Fruit fly (Drosophila melanogaster): ENCODE results near the gene Sos.

Gene Sos

dm6 chr2L:13837579-13837978, 24.0 kb downstream of the Sos start (continued):
- TF ChIP-seq CG7963 (GFP tag; IDR thresholded peaks at IDR 0.05; ENCODE audit: partially characterized antibody) = no peak
- peak; percentile 48; the same call in 1 of the 2 replicates for TF ChIP-seq Adf1 (GFP tag; IDR thresholded peaks at IDR 0.05)
- TF ChIP-seq CG13894 (tag; optimal IDR thresholded peaks at IDR 0.05) = peak; percentile 25
- peak; percentile 2 for TF ChIP-seq CG10543 (GFP tag; optimal IDR thresholded peaks at IDR 0.05)
- TF ChIP-seq CG4360 (GFP tag; IDR thresholded peaks at IDR 0.05) = 0 out of 2 replicates have a peak, but pooled peaks have one; percentile 18
- TF ChIP-seq gce (GFP tag; IDR thresholded peaks at IDR 0.05) = no peak
- peak; percentile 72 for TF ChIP-seq sd (tag; optimal IDR thresholded peaks at IDR 0.05)
- peak; percentile 4 for TF ChIP-seq Med (GFP tag)
- peak; percentile 45 for TF ChIP-seq lbe (GFP tag; optimal IDR thresholded peaks at IDR 0.05)
- TF ChIP-seq Mad (GFP tag; optimal IDR thresholded peaks at IDR 0.05) = no peak
- no peak for TF ChIP-seq CG13123 (GFP tag; optimal IDR thresholded peaks at IDR 0.05)
- peak; percentile 92; the same call in 2 of the 3 replicates for TF ChIP-seq CG6175 (GFP tag; IDR thresholded peaks at IDR 0.05)
- peak; percentile 16 for TF ChIP-seq corto (GFP tag; optimal IDR thresholded peaks at IDR 0.05)
- TF ChIP-seq kni (GFP tag; optimal IDR thresholded peaks at IDR 0.05) = peak; percentile 48
- TF ChIP-seq Fer2 (tag; optimal IDR thresholded peaks at IDR 0.05) = no peak
- peak; percentile 41 for TF ChIP-seq Elba2 (GFP tag; optimal IDR thresholded peaks at IDR 0.05)

DNA sequence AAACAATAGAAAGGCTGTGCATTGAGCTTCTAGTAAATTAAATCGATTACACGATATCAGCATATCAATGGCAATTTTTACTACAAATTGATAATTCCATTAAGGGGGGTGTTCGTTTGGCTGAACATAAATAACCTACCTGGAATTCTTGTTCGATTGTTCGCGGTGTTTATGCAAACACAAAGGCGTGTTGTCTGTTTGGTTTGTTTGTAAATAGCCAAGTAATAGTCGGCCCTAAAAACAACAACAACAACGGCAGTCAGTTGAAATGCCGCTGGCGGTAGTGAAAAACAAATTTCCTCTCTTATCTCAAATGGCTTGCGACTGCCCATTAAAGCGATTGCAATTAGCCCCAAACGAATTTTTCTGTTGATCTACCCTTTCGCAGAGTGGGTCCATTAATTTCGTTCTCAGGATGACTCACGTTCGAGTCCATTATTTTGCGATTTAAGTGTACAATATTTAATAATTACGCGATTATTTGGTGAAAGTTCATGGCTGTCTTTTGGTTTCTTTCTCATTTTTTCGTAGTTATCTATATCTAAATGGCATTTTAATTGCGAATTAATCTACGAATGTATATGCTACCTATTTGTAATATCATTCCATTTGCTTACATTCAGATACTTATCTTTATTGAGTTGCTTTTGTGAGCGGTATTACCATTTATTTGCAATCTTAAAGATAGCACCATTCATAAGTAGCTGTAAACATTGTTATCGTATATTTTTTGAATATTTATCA, 25.2 kb downstream of the Sos start:
- peak; percentile 78 for TF ChIP-seq CG4360 (GFP tag; IDR thresholded peaks at IDR 0.05)
- peak; percentile 19; the same call in 1 of the 2 replicates for TF ChIP-seq CG14441 (GFP tag; IDR thresholded peaks at IDR 0.05)
- peak; percentile 12 for TF ChIP-seq CG30403 (GFP tag; optimal IDR thresholded peaks at IDR 0.05)
- TF ChIP-seq gem (tag; optimal IDR thresholded peaks at IDR 0.05) = peak; percentile 42
- TF ChIP-seq Xbp1 (GFP tag; optimal IDR thresholded peaks at IDR 0.05) = peak; percentile 2
- TF ChIP-seq ci (GFP tag; IDR thresholded peaks at IDR 0.05) = 0 out of 3 replicates have a peak, but pooled peaks have one; percentile 24
- TF ChIP-seq tll (GFP tag; optimal IDR thresholded peaks at IDR 0.05) = peak in 1 of 2 experiments; percentile 35
- TF ChIP-seq CrebB (tag; optimal IDR thresholded peaks at IDR 0.05) = no peak
- TF ChIP-seq Dfd (GFP tag; optimal IDR thresholded peaks at IDR 0.05) = no peak
- TF ChIP-seq trh (GFP tag; optimal IDR thresholded peaks at IDR 0.05) = no peak
- TF ChIP-seq CG9727 (GFP tag; optimal IDR thresholded peaks at IDR 0.05) = peak; percentile 33
- TF ChIP-seq Chrac-16 (GFP tag; optimal IDR thresholded peaks at IDR 0.05) = no peak
- peak; percentile 9 for TF ChIP-seq CG2875 (GFP tag; optimal IDR thresholded peaks at IDR 0.05)
- peak; percentile 10 for TF ChIP-seq Camta (GFP tag; optimal IDR thresholded peaks at IDR 0.05)
- peak; percentile 33 for TF ChIP-seq CG17359 (tag; optimal IDR thresholded peaks at IDR 0.05)
- TF ChIP-seq tgo (GFP tag; IDR thresholded peaks at IDR 0.05) = 0 out of 3 replicates have a peak, but pooled peaks have one; percentile 14
- TF ChIP-seq Vsx1 (GFP tag; optimal IDR thresholded peaks at IDR 0.05) = peak; percentile 23
- TF ChIP-seq fd64A (GFP tag; optimal IDR thresholded peaks at IDR 0.05) = peak; percentile 38
- TF ChIP-seq Fer1 (GFP tag; optimal IDR thresholded peaks at IDR 0.05) = peak; percentile 39
- TF ChIP-seq stc (GFP tag; IDR thresholded peaks at IDR 0.05) = 0 out of 2 replicates have a peak, but pooled peaks have one; percentile 18
- TF ChIP-seq dmrt99B (tag; optimal IDR thresholded peaks at IDR 0.05) = peak; percentile 37
- TF ChIP-seq pb (GFP tag; optimal IDR thresholded peaks at IDR 0.05) = no peak
- peak; percentile 12 for TF ChIP-seq CG12219 (GFP tag; optimal IDR thresholded peaks at IDR 0.05)
- TF ChIP-seq CG11504 (tag; optimal IDR thresholded peaks at IDR 0.05) = peak; percentile 39
- peak; percentile 42; the same call in 1 of the 2 replicates for TF ChIP-seq CG9932 (GFP tag; IDR thresholded peaks at IDR 0.05)
- TF ChIP-seq abd-A (tag; optimal IDR thresholded peaks at IDR 0.05) = peak; percentile 38
- peak; percentile 14 for TF ChIP-seq CG8290 (GFP tag; optimal IDR thresholded peaks at IDR 0.05)
- peak in 1 of 2 experiments; percentile 55 for TF ChIP-seq CG8290 (tag; optimal IDR thresholded peaks at IDR 0.05)
- peak; percentile 20 for TF ChIP-seq CG17568 (GFP tag; optimal IDR thresholded peaks at IDR 0.05)
- TF ChIP-seq CG12769 (tag; optimal IDR thresholded peaks at IDR 0.05) = peak; percentile 3
- TF ChIP-seq cwo (GFP tag; optimal IDR thresholded peaks at IDR 0.05) = no peak
- peak; percentile 37; the same call in 1 of the 2 replicates for TF ChIP-seq ara (GFP tag; IDR thresholded peaks at IDR 0.05)
- peak; percentile 36 for TF ChIP-seq CG2202 (tag; optimal IDR thresholded peaks at IDR 0.05)
